Fruit fly (Drosophila melanogaster): ENCODE results near the gene CG42488.

The CG42488 gene

dm6 chr3R:25461666-25462065, 21.2 kb upstream of the CG42488 start (continued):
- TF ChIP-seq Hr4 (GFP tag; optimal IDR thresholded peaks at IDR 0.05) (peak; percentile 67), CG10669 (GFP tag; optimal IDR thresholded peaks at IDR 0.05) (peak; percentile 51), CG6163 (GFP tag; IDR thresholded peaks at IDR 0.05) (peak; percentile 13; the same call in 1 of the 3 replicates), Eip93F (GFP tag; optimal IDR thresholded peaks at IDR 0.05) (no peak), CG16779 (tag; optimal IDR thresholded peaks at IDR 0.05) (no peak), fkh (GFP tag; optimal IDR thresholded peaks at IDR 0.05) (no peak), CG1621 (tag; optimal IDR thresholded peaks at IDR 0.05) (no peak), CG8632 (GFP tag; optimal IDR thresholded peaks at IDR 0.05) (peak; percentile 63), CG15336 (GFP tag; IDR thresholded peaks at IDR 0.05) (peak; percentile 39; the same call in 1 of the 2 replicates), ss (GFP tag; optimal IDR thresholded peaks at IDR 0.05) (no peak), CG11902 (GFP tag; optimal IDR thresholded peaks at IDR 0.05) (peak; percentile 13), CG6276 (GFP tag; optimal IDR thresholded peaks at IDR 0.05) (peak; percentile 32), CG11294 (GFP tag; IDR thresholded peaks at IDR 0.05) (no peak), vri (GFP tag; optimal IDR thresholded peaks at IDR 0.05) (peak; percentile 37), Met (GFP tag; optimal IDR thresholded peaks at IDR 0.05) (peak; percentile 78), Blimp-1 (GFP tag; optimal IDR thresholded peaks at IDR 0.05) (no peak), CG34406 (GFP tag; optimal IDR thresholded peaks at IDR 0.05) (peak; percentile 67), OdsH (GFP tag; optimal IDR thresholded peaks at IDR 0.05) (peak; percentile 62), achi (GFP tag; optimal IDR thresholded peaks at IDR 0.05) (peak; percentile 62), CG9139 (GFP tag; optimal IDR thresholded peaks at IDR 0.05) (no peak), CG6808 (GFP tag; optimal IDR thresholded peaks at IDR 0.05) (peak; percentile 17), Lpt (GFP tag; optimal IDR thresholded peaks at IDR 0.05) (no peak), Eip78C (GFP tag) (peak; percentile 78), fd59A (GFP tag; optimal IDR thresholded peaks at IDR 0.05) (peak; percentile 31), Sox15 (GFP tag; optimal IDR thresholded peaks at IDR 0.05) (peak; percentile 45)

- TF ChIP-seq CG11762 (GFP tag; optimal IDR thresholded peaks at IDR 0.05; ENCODE audit: insufficient read depth) (peak; percentile 85), fd59A (GFP tag; optimal IDR thresholded peaks at IDR 0.05) (peak; percentile 89), CG11294 (GFP tag; IDR thresholded peaks at IDR 0.05) (peak; percentile 75), pdm3 (GFP tag; optimal IDR thresholded peaks at IDR 0.05) (peak; percentile 81), cyc (GFP tag; optimal IDR thresholded peaks at IDR 0.05) (peak; percentile 76), CG8119 (GFP tag; IDR thresholded peaks at IDR 0.05) (peak; percentile 89), eg (GFP tag; IDR thresholded peaks at IDR 0.05) (peak; percentile 88), Hr4 (GFP tag; optimal IDR thresholded peaks at IDR 0.05) (peak; percentile 56), ss (GFP tag; optimal IDR thresholded peaks at IDR 0.05) (peak; percentile 95), Eip93F (GFP tag; optimal IDR thresholded peaks at IDR 0.05) (peak; percentile 82), CG16779 (tag; optimal IDR thresholded peaks at IDR 0.05) (peak; percentile 81), CG7368 (GFP tag; optimal IDR thresholded peaks at IDR 0.05) (peak; percentile 88), Eip78C (GFP tag) (peak; percentile 97), Ets96B (tag; optimal IDR thresholded peaks at IDR 0.05) (peak; percentile 94), dsx (GFP tag; optimal IDR thresholded peaks at IDR 0.05; ENCODE audit: poor library complexity, severe bottlenecking) (peak; percentile 95), fkh (GFP tag; optimal IDR thresholded peaks at IDR 0.05) (no peak), CG1621 (tag; optimal IDR thresholded peaks at IDR 0.05) (peak; percentile 80), CG10669 (GFP tag; optimal IDR thresholded peaks at IDR 0.05) (peak; percentile 92), CG6854 (GFP tag; optimal IDR thresholded peaks at IDR 0.05) (peak; percentile 69), CG3032 (tag; optimal IDR thresholded peaks at IDR 0.05) (peak; percentile 96), dac (GFP tag; optimal IDR thresholded peaks at IDR 0.05) (peak; percentile 17), net (GFP tag; optimal IDR thresholded peaks at IDR 0.05) (peak; percentile 84), esn (GFP tag; optimal IDR thresholded peaks at IDR 0.05) (peak; percentile 91), OdsH (GFP tag; optimal IDR thresholded peaks at IDR 0.05) (peak; percentile 92), achi (GFP tag; optimal IDR thresholded peaks at IDR 0.05) (peak; percentile 91), Blimp-1 (GFP tag; optimal IDR thresholded peaks at IDR 0.05) (peak; percentile 76), CG10631 (GFP tag; optimal IDR thresholded peaks at IDR 0.05) (peak; percentile 94), Gug (GFP tag; IDR thresholded peaks at IDR 0.05) (peak; percentile 77), CG11902 (GFP tag; optimal IDR thresholded peaks at IDR 0.05) (peak; percentile 82), CG32006 (GFP tag; optimal IDR thresholded peaks at IDR 0.05) (peak; percentile 84), CG6276 (GFP tag; optimal IDR thresholded peaks at IDR 0.05) (peak; percentile 74), CG6808 (GFP tag; optimal IDR thresholded peaks at IDR 0.05) (peak; percentile 95), Sox15 (GFP tag; optimal IDR thresholded peaks at IDR 0.05) (peak; percentile 77), svp (GFP tag) (peak; percentile 96), Sox102F (GFP tag; optimal IDR thresholded peaks at IDR 0.05) (peak; percentile 80), CG4318 (GFP tag; optimal IDR thresholded peaks at IDR 0.05) (peak; percentile 56), Lpt (GFP tag; optimal IDR thresholded peaks at IDR 0.05) (peak; percentile 83), Eip75B (GFP tag; optimal IDR thresholded peaks at IDR 0.05) (peak; percentile 83), vri (GFP tag; optimal IDR thresholded peaks at IDR 0.05) (peak; percentile 82)
Measured at dm6 chr3R:25462642-25463317, 20.1 kb upstream of the CG42488 start.
